Worm (Caenorhabditis elegans): Measurements from ENCODE around the gene C03B1.14.

C03B1.14 gene

ce11 chrX:6347013-6347412 is 13.5 kb downstream of the C03B1.14 start, which contains the start of gene C03B1.9:
Gene C03B1.9 (minus strand): TSS chrX:6347113.
- TF ChIP-seq pqm-1 (tag; optimal IDR thresholded peaks at IDR 0.05) = no peak
- no peak for TF ChIP-seq ctbp-1 (GFP tag; IDR thresholded peaks at IDR 0.05)
- TF ChIP-seq F26F4.8 (GFP tag; conservative IDR thresholded peaks at IDR 0.05) = no peak
- TF ChIP-seq ZK546.5 (tag; optimal IDR thresholded peaks at IDR 0.05) = no peak
- TF ChIP-seq Y75B8A.6 (GFP tag; IDR thresholded peaks at IDR 0.05) = no peak
- TF ChIP-seq vab-7 (GFP tag; IDR thresholded peaks at IDR 0.05) = no peak
- no peak for TF ChIP-seq nhr-42 (GFP tag; IDR thresholded peaks at IDR 0.05)
- TF ChIP-seq tag-97 (GFP tag; IDR thresholded peaks at IDR 0.05) = no peak
- no peak for TF ChIP-seq lir-3 (tag; optimal IDR thresholded peaks at IDR 0.05)
- TF ChIP-seq unc-130 (GFP tag; optimal IDR thresholded peaks at IDR 0.05) = no peak
- TF ChIP-seq nhr-10 (tag; optimal IDR thresholded peaks at IDR 0.05) = no peak

ce11 chrX:6345785-6346184 is 14.8 kb downstream of the C03B1.14 start:
- TF ChIP-seq lin-13 (GFP tag; optimal IDR thresholded peaks at IDR 0.05) (no peak), unc-62 (GFP tag; optimal IDR thresholded peaks at IDR 0.05 in 1 of 2) (peak in 1 of 2 experiments; percentile 90), unc-62 (tag; optimal IDR thresholded peaks at IDR 0.05) (no peak), dpl-1 (GFP tag; optimal IDR thresholded peaks at IDR 0.05) (no peak)

ce11 chrX:6341513-6341912 is 19.0 kb downstream of the C03B1.14 start, which contains the start of gene C03B1.7:
Gene C03B1.7 (plus strand): TSS chrX:6341813.
- TF ChIP-seq cey-2 (tag; optimal IDR thresholded peaks at IDR 0.05; ENCODE audit: borderline replicate concordance, insufficient read depth) (no peak), D1046.2 (GFP tag; IDR thresholded peaks at IDR 0.05) (no peak), ceh-82 (tag; optimal IDR thresholded peaks at IDR 0.05) (no peak), ztf-11 (tag; optimal IDR thresholded peaks at IDR 0.05) (no peak), aly-2 (tag; optimal IDR thresholded peaks at IDR 0.05) (no peak), zip-2 (tag; optimal IDR thresholded peaks at IDR 0.05) (no peak), saeg-2 (GFP tag; IDR thresholded peaks at IDR 0.05) (no peak), hlh-30 (tag; optimal IDR thresholded peaks at IDR 0.05; ENCODE audit: insufficient read depth) (no peak), F49E8.2 (tag; optimal IDR thresholded peaks at IDR 0.05; ENCODE audit: borderline replicate concordance) (no peak), mes-2 (tag; optimal IDR thresholded peaks at IDR 0.05; ENCODE audit: poor library complexity, severe bottlenecking) (no peak), zfp-3 (GFP tag; conservative IDR thresholded peaks at IDR 0.05) (no peak), T26A8.4 (GFP tag; IDR thresholded peaks at IDR 0.05) (no peak), zip-11 (GFP tag; IDR thresholded peaks at IDR 0.05) (no peak), tra-1 (GFP tag; IDR thresholded peaks at IDR 0.05) (no peak)

- TF ChIP-seq nhr-28 (tag; optimal IDR thresholded peaks at IDR 0.05) = peak; percentile 98
- no peak for TF ChIP-seq zip-2 (tag; optimal IDR thresholded peaks at IDR 0.05)
- no peak for TF ChIP-seq tra-1 (GFP tag; IDR thresholded peaks at IDR 0.05)
- peak; percentile 87 for TF ChIP-seq hlh-11 (tag; optimal IDR thresholded peaks at IDR 0.05)
- no peak for TF ChIP-seq nhr-25 (tag; optimal IDR thresholded peaks at IDR 0.05; ENCODE audit: borderline replicate concordance, insufficient read depth)
- TF ChIP-seq mdt-29 (GFP tag; IDR thresholded peaks at IDR 0.05) = 0 out of 2 replicates have a peak, but pooled peaks have one; percentile 37
- TF ChIP-seq ZK337.2 (GFP tag; IDR thresholded peaks at IDR 0.05) = no peak
- peak in 1 of 2 experiments; percentile 19 for TF ChIP-seq hif-1 (tag; optimal IDR thresholded peaks at IDR 0.05)
- peak; percentile 6 for TF ChIP-seq mxl-3 (GFP tag; optimal IDR thresholded peaks at IDR 0.05)
- TF ChIP-seq duxl-1 (tag; optimal IDR thresholded peaks at IDR 0.05; ENCODE audit: poor library complexity) = no peak
- TF ChIP-seq ztf-7 (tag; optimal IDR thresholded peaks at IDR 0.05) = peak; percentile 24
- peak; percentile 20 for TF ChIP-seq nhr-48 (tag; optimal IDR thresholded peaks at IDR 0.05)
- peak; percentile 13 to 23 for TF ChIP-seq unc-62 (GFP tag; optimal IDR thresholded peaks at IDR 0.05 in 1 of 2)
- TF ChIP-seq unc-62 (tag; optimal IDR thresholded peaks at IDR 0.05) = no peak
- peak; percentile 43 for TF ChIP-seq nhr-102 (tag; optimal IDR thresholded peaks at IDR 0.05)
- peak; percentile 85 for TF ChIP-seq php-3 (GFP tag; IDR thresholded peaks at IDR 0.05)
- TF ChIP-seq lin-1 (GFP tag; IDR thresholded peaks at IDR 0.05) = peak; percentile 52; the same call in 1 of the 2 replicates
- peak; percentile 96 for TF ChIP-seq dve-1 (tag; optimal IDR thresholded peaks at IDR 0.05; ENCODE audit: insufficient read depth)
- no peak for TF ChIP-seq egl-43 (GFP tag; IDR thresholded peaks at IDR 0.05)
- peak; percentile 33 for TF ChIP-seq nhr-10 (tag; optimal IDR thresholded peaks at IDR 0.05)
- peak in 1 of 2 experiments; percentile 29 for TF ChIP-seq daf-16 (GFP tag; optimal IDR thresholded peaks at IDR 0.05)
- TF ChIP-seq daf-16 (tag; optimal IDR thresholded peaks at IDR 0.05) = peak; percentile 94
- TF ChIP-seq aha-1 (tag) = peak; percentile 83
Observed at ce11 chrX:6338446-6338845, 22.1 kb downstream of the C03B1.14 start.
